Worm (Caenorhabditis elegans): Measurements from ENCODE around the gene sams-1.
A peak's percentile ranks its signal among the peaks of the same experiment; 100 is the strongest.

ce11 chrX:11934933-11935332 lies 30.8 kb upstream of the sams-1 start:
- TF ChIP-seq T26A8.4 (GFP tag; IDR thresholded peaks at IDR 0.05) (no peak), zag-1 (tag; optimal IDR thresholded peaks at IDR 0.05) (no peak), jun-1 (tag; optimal IDR thresholded peaks at IDR 0.05) (peak; percentile 7), nhr-25 (tag; optimal IDR thresholded peaks at IDR 0.05; ENCODE audit: borderline replicate concordance, insufficient read depth) (no peak)

All from whole organism, L4 larva.